Worm (Caenorhabditis elegans): ENCODE data around the gene sdz-1.

DNA sequence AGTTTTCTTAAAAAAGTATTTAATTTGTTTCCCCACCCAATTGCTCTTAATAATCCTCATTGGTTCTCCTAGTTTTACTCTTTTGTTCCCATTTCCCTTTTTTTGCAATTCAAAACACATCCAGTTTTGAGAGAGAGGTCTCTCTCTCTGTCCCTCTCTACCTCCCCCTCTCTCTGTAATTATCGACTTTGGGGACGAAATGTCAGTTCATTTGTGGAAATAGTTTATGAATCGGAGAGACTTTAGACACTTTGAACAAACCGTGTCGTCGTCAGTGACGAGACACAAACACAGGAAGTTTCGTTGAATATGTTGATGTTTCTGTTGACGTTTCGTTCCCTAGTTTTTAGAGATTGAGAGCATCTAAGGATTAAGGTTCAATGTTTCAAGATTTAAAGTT, 37.0 kb downstream of the sdz-1 start:
- TF ChIP-seq dmd-8 (GFP tag; IDR thresholded peaks at IDR 0.05) (no peak), unc-39 (tag; optimal IDR thresholded peaks at IDR 0.05) (no peak), R02D3.7 (tag; optimal IDR thresholded peaks at IDR 0.05) (no peak), mdl-1 (tag; optimal IDR thresholded peaks at IDR 0.05) (no peak), aha-1 (tag) (no peak), hlh-30 (tag; optimal IDR thresholded peaks at IDR 0.05; ENCODE audit: insufficient read depth) (no peak), lsy-2 (tag; optimal IDR thresholded peaks at IDR 0.05) (no peak), nhr-25 (tag; optimal IDR thresholded peaks at IDR 0.05; ENCODE audit: borderline replicate concordance, insufficient read depth) (no peak), ceh-82 (tag; optimal IDR thresholded peaks at IDR 0.05) (no peak), snpc-4 (tag; optimal IDR thresholded peaks at IDR 0.05) (no peak), egl-27 (tag; optimal IDR thresholded peaks at IDR 0.05) (no peak), mep-1 (tag; optimal IDR thresholded peaks at IDR 0.05) (no peak)
